Worm (Caenorhabditis elegans) whole organism, young adult: ENCODE data around the gene D1025.1.

Experiments used
- F10E7.11 ChIP-seq: sonication (generic microtip); optimal IDR thresholded peaks from 2 replicates; lab custom pipeline; 2017; ENCODE audit warnings: mild to moderate bottlenecking, missing genetic modification characterization, moderate library complexity, missing compliant biosample characterization
- K12H6.12 ChIP-seq: fragments of 200-800 bp; sonication (Bioruptor generic); optimal IDR thresholded peaks from 2 replicates; lab custom pipeline; 2018; ENCODE audit warnings: mild to moderate bottlenecking, missing genetic modification characterization, missing compliant biosample characterization
- Y67H2A.10 ChIP-seq: fragments of 200-800 bp; sonication (Bioruptor generic); conservative IDR thresholded peaks from 2 replicates; pipeline ENCODE4 v1.3.6; 2022; ENCODE audit warnings: missing genetic modification reagents, missing genetic modification characterization, missing compliant biosample characterization
- ama-1 ChIP-seq, 3 experiments: fragments of 150-350 bp in 1 of 3; sonication (generic microtip) in 2 of 3; optimal IDR thresholded peaks; 2 replicates each; lab custom pipeline; 2014 to 2018; ENCODE audit warnings: missing biosample characterization in 2 of 3, missing genetic modification characterization in 2 of 3, missing genetic modification reagents in 2 of 3
- attf-3 ChIP-seq: fragments of 200-800 bp; sonication (Bioruptor generic); conservative IDR thresholded peaks from 2 replicates; pipeline ENCODE4 v1.3.6; 2022; ENCODE audit warnings: missing genetic modification reagents, missing genetic modification characterization, missing compliant biosample characterization
- egrh-3 ChIP-seq: fragments of 200-800 bp; sonication (Bioruptor generic); IDR thresholded peaks from 2 replicates; pipeline ENCODE4 v1.3.6; 2022; ENCODE audit warnings: missing genetic modification reagents, missing genetic modification characterization, missing compliant biosample characterization
- him-1 ChIP-seq: sonication (generic microtip); optimal IDR thresholded peaks from 2 replicates; lab custom pipeline; 2016; ENCODE audit warnings: missing genotype, missing genetic modification reagents, missing genetic modification characterization, missing compliant biosample characterization
- lsy-27 ChIP-seq: sonication (generic microtip); optimal IDR thresholded peaks from 2 replicates; lab custom pipeline; 2017; ENCODE audit warnings: missing genetic modification characterization, mild to moderate bottlenecking, missing compliant biosample characterization, antibody characterized with exemption, missing genotype, borderline replicate concordance; ENCODE audit not compliant: insufficient read depth
- madf-10 ChIP-seq: sonication (generic microtip); optimal IDR thresholded peaks from 2 replicates; lab custom pipeline; 2016; ENCODE audit warnings: mild to moderate bottlenecking, missing genetic modification characterization, missing compliant biosample characterization
- mes-4 ChIP-seq: sonication (generic microtip); optimal IDR thresholded peaks from 2 replicates; lab custom pipeline; 2016; ENCODE audit warnings: missing genotype, missing genetic modification characterization, missing compliant biosample characterization
- pha-4 ChIP-seq: fragments of 150-350 bp; sonication (generic microtip); optimal IDR thresholded peaks from 2 replicates; lab custom pipeline; 2014; ENCODE audit warnings: missing biosample characterization, missing genetic modification reagents, missing genetic modification characterization
- sdz-38 ChIP-seq: sonication (generic microtip); optimal IDR thresholded peaks from 2 replicates; lab custom pipeline; 2016; ENCODE audit warnings: missing genotype, missing genetic modification characterization, missing compliant biosample characterization
- unc-62 ChIP-seq: fragments of 150-350 bp; optimal IDR thresholded peaks from 2 replicates; lab custom pipeline; 2014; ENCODE audit warnings: missing biosample characterization, missing genetic modification reagents, missing genetic modification characterization
- xnd-1 ChIP-seq: sonication (generic microtip); optimal IDR thresholded peaks from 2 replicates; lab custom pipeline; 2016; ENCODE audit warnings: missing genotype, missing genetic modification reagents, missing genetic modification characterization, missing compliant biosample characterization

- TF ChIP-seq F10E7.11 (no peak), ama-1 (optimal IDR thresholded peaks at IDR 0.05; lab: Kevin White, UChicago) (no peak), ama-1 (GFP tag; optimal IDR thresholded peaks at IDR 0.05; lab: Kevin White, UChicago) (no peak), xnd-1 (no peak), mes-4 (tag; lab: Kevin White, UChicago) (no peak), lsy-27 (tag; lab: Kevin White, UChicago) (no peak), K12H6.12 (tag; lab: Kevin White, UChicago) (no peak), pha-4 (tag; lab: Kevin White, UChicago) (peak; percentile 27), Y67H2A.10 (no peak), madf-10 (tag; lab: Kevin White, UChicago) (peak; percentile 28), unc-62 (GFP tag; lab: Kevin White, UChicago) (no peak), him-1 (no peak), attf-3 (GFP tag; lab: Robert Waterston, UW) (no peak), sdz-38 (tag; lab: Kevin White, UChicago) (no peak), egrh-3 (GFP tag; lab: Robert Waterston, UW) (no peak)
These were observed 18.9 kb downstream of the D1025.1 start for ce11 chrX:14539468-14539867.
